Worm (Caenorhabditis elegans): Measurements from ENCODE around the gene Y39F10A.6.
"Not testable (repeated sequence)": the region's sequence is repeated elsewhere in the genome, so short reads cannot be mapped to it uniquely, and the experiment has no call there.

The Y39F10A.6 gene

ce11 chrII:783532-783931 is at the start of gene Y39F10A.6:
Gene Y39F10A.6 (minus strand): TSS chrII:783632.
- no peak for TF ChIP-seq unc-62 (GFP tag; optimal IDR thresholded peaks at IDR 0.05)

ce11 chrII:825521-825920 is 42.1 kb upstream of the Y39F10A.6 start, which contains the start of gene F28A10.1:
Gene F28A10.1 (plus strand): TSS chrII:825821.
- TF ChIP-seq unc-62 (GFP tag; optimal IDR thresholded peaks at IDR 0.05) = no peak

DNA sequence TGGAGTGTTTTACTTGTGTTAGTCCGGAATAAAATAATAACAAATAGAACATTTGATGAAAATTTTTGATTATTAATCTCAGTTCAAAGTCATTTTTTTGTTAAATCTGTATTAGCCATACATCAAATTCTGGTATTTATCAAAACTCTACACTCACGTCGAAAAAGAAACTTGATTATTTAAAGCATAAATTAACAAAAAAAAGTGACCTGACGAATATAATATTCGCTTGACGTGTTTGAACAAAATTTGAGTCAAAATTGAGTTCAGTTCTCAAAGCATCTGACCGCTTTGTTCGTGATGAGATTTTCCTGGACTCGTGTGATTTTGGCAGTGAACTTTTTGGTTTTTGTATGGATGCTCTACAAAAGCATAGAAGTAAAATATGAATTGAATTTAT is 40.1 kb upstream of the Y39F10A.6 start, which contains the start of gene F46F5.10:
Gene F46F5.10, plus strand, starts transcription at position 301 of the 400 bp plus-strand sequence.
- no peak for TF ChIP-seq unc-62 (GFP tag; optimal IDR thresholded peaks at IDR 0.05)

DNA sequence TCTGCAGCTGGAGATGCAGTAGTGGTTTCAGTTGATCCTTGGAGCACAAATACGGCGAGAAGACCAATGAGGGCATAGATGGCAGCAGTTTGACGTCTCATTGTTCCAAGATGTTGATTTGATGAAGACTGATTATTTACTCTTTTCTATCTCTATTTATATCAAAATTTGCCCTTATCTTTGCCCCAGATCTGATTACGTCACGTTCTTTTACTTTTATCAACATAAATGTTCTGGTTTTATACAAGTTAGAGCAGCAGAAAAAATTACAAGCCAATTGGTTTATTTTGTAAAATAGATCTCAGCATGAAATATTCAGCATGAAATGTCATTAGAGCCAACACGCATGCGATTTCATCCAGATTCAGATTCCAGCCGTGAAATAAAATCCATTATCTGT is 39.3 kb upstream of the Y39F10A.6 start, which contains the start of gene msrp-4:
Gene msrp-4, minus strand, starts transcription at position 101 of the 400 bp plus-strand sequence.
- not testable (repeated sequence) for TF ChIP-seq unc-62 (GFP tag; optimal IDR thresholded peaks at IDR 0.05)

DNA sequence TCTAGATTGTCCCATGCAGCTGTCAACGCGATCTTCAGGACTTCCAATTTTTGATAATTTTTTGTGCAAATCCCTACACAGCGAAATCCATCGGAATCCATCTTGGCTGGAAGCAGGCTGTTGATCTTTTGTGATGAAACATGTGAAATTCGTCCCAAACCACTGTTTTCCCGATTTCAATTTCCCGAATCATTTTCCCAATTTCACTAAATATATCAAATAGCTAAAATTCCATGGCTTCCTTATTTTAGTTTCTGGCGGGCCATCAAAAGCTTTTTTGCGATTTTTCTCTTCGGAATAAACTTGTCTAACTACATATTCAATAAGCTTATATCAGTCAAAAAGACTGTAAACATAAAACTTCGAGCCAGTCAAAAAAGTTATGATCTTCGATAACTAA is 38.1 kb upstream of the Y39F10A.6 start, which contains the start of gene F46F5.8:
Gene F46F5.8, minus strand, starts transcription at position 101 of the 400 bp plus-strand sequence.
- no peak for TF ChIP-seq unc-62 (GFP tag; optimal IDR thresholded peaks at IDR 0.05)

DNA sequence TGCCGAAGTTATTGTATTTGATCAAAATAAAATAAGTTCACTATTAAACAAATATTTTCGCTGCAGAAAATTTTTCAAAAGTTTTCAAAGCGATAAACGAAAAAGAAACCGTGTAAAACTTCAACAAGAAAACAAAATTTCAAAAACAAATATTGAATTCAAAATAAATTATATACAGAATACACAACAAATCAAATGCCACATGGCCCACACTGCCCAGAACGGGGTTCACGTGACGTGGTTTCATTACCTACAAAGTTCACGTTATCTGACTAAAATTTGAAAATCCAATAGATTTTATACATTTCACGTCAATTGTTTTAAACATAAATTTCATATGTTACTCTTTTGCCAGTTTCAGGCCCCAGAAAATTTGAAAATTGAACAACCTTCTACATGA is 37.1 kb upstream of the Y39F10A.6 start, which contains the start of gene F46F5.7:
Gene F46F5.7, minus strand, starts transcription at position 101 of the 400 bp plus-strand sequence.
- no peak for TF ChIP-seq unc-62 (GFP tag; optimal IDR thresholded peaks at IDR 0.05)

ce11 chrII:814737-815136 is 31.3 kb upstream of the Y39F10A.6 start, which contains the start of gene msrp-3:
Gene msrp-3 (minus strand): TSS chrII:814837.
- TF ChIP-seq unc-62 (GFP tag; optimal IDR thresholded peaks at IDR 0.05) = no peak

- no peak for TF ChIP-seq unc-62 (GFP tag; optimal IDR thresholded peaks at IDR 0.05)
These were observed 29.5 kb upstream of the Y39F10A.6 start, which contains the start of gene F46F5.5 for ce11 chrII:812917-813316. Gene F46F5.5 (minus strand): TSS chrII:813017.

DNA sequence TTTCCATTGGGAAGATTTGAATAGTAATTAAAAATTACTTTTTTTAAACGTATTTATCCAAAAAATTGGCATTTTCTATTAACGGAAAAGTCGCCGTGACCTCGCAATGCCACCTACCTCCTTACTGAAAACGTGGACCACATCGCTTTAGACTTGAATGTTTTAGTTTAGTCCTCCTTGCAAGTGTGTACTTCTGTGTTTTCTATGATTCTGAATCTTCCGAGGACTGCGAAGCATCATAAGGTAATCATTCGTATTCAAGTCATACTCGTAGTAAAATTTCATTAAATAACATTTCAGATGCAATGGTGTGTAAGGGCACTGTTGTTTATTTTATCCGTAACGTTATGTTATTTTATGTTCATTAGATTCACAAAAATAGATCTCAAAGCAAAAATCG is 25.0 kb upstream of the Y39F10A.6 start, which contains the start of gene F46F5.11:
Gene F46F5.11, plus strand, starts transcription at position 301 of the 400 bp plus-strand sequence.
- no peak for TF ChIP-seq unc-62 (GFP tag; optimal IDR thresholded peaks at IDR 0.05)

- TF ChIP-seq unc-62 (GFP tag; optimal IDR thresholded peaks at IDR 0.05) = no peak
These were observed 19.6 kb upstream of the Y39F10A.6 start, which contains the start of gene F46F5.13 for ce11 chrII:803009-803408. Gene F46F5.13 (plus strand): TSS chrII:803309.

ce11 chrII:799700-800099 is 16.3 kb upstream of the Y39F10A.6 start, which contains the start of gene F46F5.14:
Gene F46F5.14 (plus strand): TSS chrII:800000.
- TF ChIP-seq unc-62 (GFP tag; optimal IDR thresholded peaks at IDR 0.05) = no peak

DNA sequence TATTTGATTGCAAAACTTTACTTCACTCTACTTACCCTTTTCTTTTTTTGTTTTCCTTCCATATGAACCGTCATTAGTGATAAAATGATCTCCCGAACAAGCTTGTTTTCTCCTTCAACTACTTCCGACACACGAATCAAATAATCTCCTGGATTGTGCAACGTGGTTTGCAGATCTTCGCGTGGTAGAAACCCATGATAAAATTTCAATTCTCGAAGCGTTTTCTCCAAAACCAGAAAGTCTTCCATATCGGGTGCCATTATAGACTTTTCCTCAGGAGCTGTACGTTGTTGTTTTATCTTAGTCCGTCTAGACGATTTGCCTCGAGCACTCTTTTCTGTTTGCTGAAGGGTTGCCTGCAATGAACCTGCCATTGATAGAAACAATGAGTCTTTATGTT is 14.0 kb upstream of the Y39F10A.6 start:
- no peak for TF ChIP-seq unc-62 (GFP tag; optimal IDR thresholded peaks at IDR 0.05)

DNA sequence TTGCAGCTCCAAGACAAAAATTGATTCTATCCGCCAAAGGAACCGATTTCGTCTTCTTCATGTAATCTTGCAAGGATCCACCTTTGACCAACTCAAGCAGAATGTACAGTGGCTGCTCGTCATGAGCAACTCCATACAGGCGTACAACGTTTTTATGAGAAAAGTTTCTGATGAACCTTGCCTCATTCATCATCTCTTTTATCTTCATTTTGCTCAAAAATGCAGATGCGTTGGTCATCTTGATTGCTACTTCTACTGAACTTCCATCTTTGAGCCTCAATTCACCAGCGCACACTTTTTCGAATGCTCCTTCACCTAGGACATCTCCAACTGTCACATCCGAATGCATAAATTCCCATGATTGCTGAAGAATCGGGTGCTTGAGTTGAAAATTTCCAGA is 13.5 kb upstream of the Y39F10A.6 start:
- TF ChIP-seq unc-62 (GFP tag; optimal IDR thresholded peaks at IDR 0.05) = no peak

DNA sequence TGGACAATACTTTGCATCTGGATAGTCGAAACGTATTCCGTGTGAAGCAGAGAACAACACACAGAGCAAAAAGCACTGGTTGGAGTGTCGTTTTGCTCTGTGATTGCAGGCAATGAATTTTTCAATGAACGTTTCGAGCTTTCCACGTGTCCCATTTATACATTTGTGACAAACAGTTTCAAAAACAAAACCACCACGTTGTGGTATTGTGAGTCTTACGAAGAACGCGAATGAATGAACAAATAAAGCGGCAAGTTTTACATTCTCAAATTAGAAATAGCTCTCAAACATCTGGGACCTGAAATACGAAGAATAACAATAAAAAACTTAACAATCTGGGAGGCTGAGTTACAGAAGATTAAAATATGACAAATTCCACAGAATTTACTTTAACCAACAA is 8.4 kb upstream of the Y39F10A.6 start, which contains the start of gene F46F5.1:
Gene F46F5.1, minus strand, starts transcription at position 101 of the 400 bp plus-strand sequence.
- TF ChIP-seq unc-62 (GFP tag; optimal IDR thresholded peaks at IDR 0.05) = no peak

DNA sequence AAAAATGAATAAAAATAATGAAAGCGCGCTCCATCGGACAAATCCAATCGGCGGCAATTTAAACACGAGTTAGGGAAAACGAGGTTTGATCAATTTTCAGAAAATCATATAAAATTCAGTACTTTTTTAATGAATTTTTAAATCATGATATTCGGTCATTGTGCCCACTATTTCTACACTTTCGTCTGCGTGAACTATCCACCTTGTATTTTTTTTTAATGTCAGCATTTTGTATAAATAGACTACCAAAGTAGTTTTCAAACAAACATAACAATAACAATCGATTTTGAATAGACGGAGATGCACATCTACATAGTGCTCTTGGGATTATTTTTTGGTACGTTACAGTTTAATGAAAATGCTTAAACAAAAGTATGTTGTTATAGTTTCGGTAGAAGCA is 4.7 kb upstream of the Y39F10A.6 start, which contains the start of gene F46F5.15:
Gene F46F5.15, plus strand, starts transcription at position 301 of the 400 bp plus-strand sequence.
- no peak for TF ChIP-seq unc-62 (GFP tag; optimal IDR thresholded peaks at IDR 0.05)

ce11 chrII:786938-787337 is 3.5 kb upstream of the Y39F10A.6 start, which contains the start of gene F46F5.16:
Gene F46F5.16 (plus strand): TSS chrII:787238.
- no peak for TF ChIP-seq unc-62 (GFP tag; optimal IDR thresholded peaks at IDR 0.05)

DNA sequence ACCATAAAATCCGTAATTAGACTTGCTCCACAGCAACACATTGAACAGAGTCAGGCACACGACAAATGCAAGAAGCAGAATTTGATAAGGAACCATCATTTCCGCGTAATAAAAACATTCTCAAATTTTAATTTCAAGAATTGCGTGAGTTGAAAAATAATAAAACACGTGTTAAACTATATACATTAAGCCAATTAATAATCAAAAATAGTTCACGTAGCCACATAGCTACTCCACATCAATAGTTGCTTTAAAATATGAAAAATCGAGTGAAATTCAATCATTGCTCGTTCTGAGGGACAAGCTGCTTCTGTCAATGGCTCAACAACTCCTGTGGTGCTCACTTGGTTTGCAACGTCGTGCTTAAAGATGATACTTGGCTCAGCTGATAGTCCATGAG is 529 bp downstream of the Y39F10A.6 start, which contains the start of gene Y39F10A.3:
Gene Y39F10A.3, minus strand, starts transcription at position 101 of the 400 bp plus-strand sequence.
- no peak for TF ChIP-seq unc-62 (GFP tag; optimal IDR thresholded peaks at IDR 0.05)
